Worm (Caenorhabditis elegans) whole organism, L3 larva: ENCODE measurements around the gene spe-42.

ENCODE experiments used
- R02D3.7 ChIP-seq: fragments of 150-350 bp; optimal IDR thresholded peaks from 2 replicates; lab custom pipeline; 2014; ENCODE audit warnings: missing biosample characterization, missing genetic modification characterization
- ZK546.5 ChIP-seq: sonication (generic microtip); optimal IDR thresholded peaks from 2 replicates; lab custom pipeline; 2017; ENCODE audit warnings: missing biosample characterization, missing genetic modification characterization
- aly-2 ChIP-seq: fragments of 150-350 bp; optimal IDR thresholded peaks from 2 replicates; lab custom pipeline; 2014; ENCODE audit warnings: missing biosample characterization, missing genetic modification characterization
- ama-1 ChIP-seq: fragments of 150-350 bp; optimal IDR thresholded peaks from 2 replicates; lab custom pipeline; 2018
- ceh-16 ChIP-seq: sonication (generic microtip); optimal IDR thresholded peaks from 2 replicates; lab custom pipeline; 2017; ENCODE audit warnings: missing biosample characterization, missing genetic modification characterization
- ceh-28 ChIP-seq: fragments of 150-350 bp; optimal IDR thresholded peaks from 2 replicates; lab custom pipeline; 2014; ENCODE audit warnings: missing biosample characterization, missing genetic modification reagents, missing genetic modification characterization
- ceh-82 ChIP-seq: fragments of 150-350 bp; optimal IDR thresholded peaks from 2 replicates; lab custom pipeline; 2014; ENCODE audit warnings: missing biosample characterization, missing genetic modification characterization
- ceh-9 ChIP-seq: sonication (generic microtip); optimal IDR thresholded peaks from 2 replicates; lab custom pipeline; 2018; ENCODE audit warnings: missing biosample characterization, missing genetic modification characterization
- daf-12 ChIP-seq: fragments of 150-350 bp; optimal IDR thresholded peaks from 2 replicates; lab custom pipeline; 2014; ENCODE audit warnings: missing biosample characterization, missing genetic modification reagents, missing genetic modification characterization
- egl-27 ChIP-seq: sonication (generic microtip); optimal IDR thresholded peaks from 4 replicates; lab custom pipeline; 2017; ENCODE audit warnings: missing biosample characterization, missing genetic modification reagents, missing genetic modification characterization
- egl-5 ChIP-seq: fragments of 150-350 bp; optimal IDR thresholded peaks from 2 replicates; lab custom pipeline; 2017; ENCODE audit warnings: missing biosample characterization, missing genetic modification reagents, missing genetic modification characterization, inconsistent platforms
- elt-1 ChIP-seq: fragments of 150-350 bp; optimal IDR thresholded peaks from 2 replicates; lab custom pipeline; 2014; ENCODE audit warnings: missing biosample characterization, missing genetic modification characterization
- elt-2 ChIP-seq: sonication (generic microtip); optimal IDR thresholded peaks from 2 replicates; lab custom pipeline; 2016; ENCODE audit warnings: missing genetic modification reagents, mild to moderate bottlenecking, missing genetic modification characterization, missing compliant biosample characterization
- elt-3 ChIP-seq, 3 experiments: fragments of 150-350 bp in 1 of 3; sonication (generic microtip) in 2 of 3; optimal IDR thresholded peaks; 2 replicates in 2 of 3; 4 replicates in 1 of 3; lab custom pipeline; 2014 to 2017; ENCODE audit warnings: missing biosample characterization in 3 of 3, missing genetic modification characterization in 3 of 3
- eor-1 ChIP-seq, 2 experiments: fragments of 150-350 bp; optimal IDR thresholded peaks; 2 replicates each; lab custom pipeline; 2014 to 2018; ENCODE audit warnings: missing biosample characterization in 2 of 2, missing genetic modification characterization in 2 of 2
- fkh-10 ChIP-seq: sonication (generic microtip); optimal IDR thresholded peaks from 2 replicates; lab custom pipeline; 2017; ENCODE audit warnings: missing biosample characterization, missing genetic modification reagents, missing genetic modification characterization
- fos-1 ChIP-seq: fragments of 150-350 bp; optimal IDR thresholded peaks from 2 replicates; lab custom pipeline; 2014; ENCODE audit warnings: missing biosample characterization, missing genetic modification characterization
- hmg-11 ChIP-seq: sonication (generic microtip); optimal IDR thresholded peaks from 2 replicates; lab custom pipeline; 2016; ENCODE audit warnings: missing genetic modification characterization, missing compliant biosample characterization
- jun-1 ChIP-seq: fragments of 150-350 bp; optimal IDR thresholded peaks from 2 replicates; lab custom pipeline; 2014; ENCODE audit warnings: missing biosample characterization, missing genetic modification reagents, missing genetic modification characterization
- lin-15B ChIP-seq: fragments of 150-350 bp; optimal IDR thresholded peaks from 2 replicates; lab custom pipeline; 2014; ENCODE audit warnings: missing biosample characterization, missing genetic modification characterization
- lsy-12 ChIP-seq: sonication (generic microtip); optimal IDR thresholded peaks from 2 replicates; lab custom pipeline; 2016; ENCODE audit warnings: mild to moderate bottlenecking, missing genetic modification characterization, missing compliant biosample characterization
- mml-1 ChIP-seq: fragments of 150-350 bp; sonication (generic microtip); optimal IDR thresholded peaks from 3 replicates; lab custom pipeline; 2014; ENCODE audit warnings: missing biosample characterization, missing genetic modification characterization
- nfya-1 ChIP-seq: sonication (generic microtip); optimal IDR thresholded peaks from 2 replicates; lab custom pipeline; 2017; ENCODE audit warnings: missing genetic modification characterization, mild to moderate bottlenecking, missing compliant biosample characterization, antibody characterized with exemption, moderate library complexity; ENCODE audit not compliant: insufficient read depth
- nhr-11 ChIP-seq: fragments of 150-350 bp; optimal IDR thresholded peaks from 2 replicates; lab custom pipeline; 2014; ENCODE audit warnings: missing biosample characterization, missing genetic modification characterization
- nhr-12 ChIP-seq: fragments of 150-350 bp; optimal IDR thresholded peaks from 2 replicates; lab custom pipeline; 2014; ENCODE audit warnings: missing biosample characterization, missing genetic modification characterization
- nhr-23 ChIP-seq: fragments of 150-350 bp; optimal IDR thresholded peaks from 2 replicates; lab custom pipeline; 2014; ENCODE audit warnings: missing biosample characterization, missing genetic modification reagents, missing genetic modification characterization
- nhr-237 ChIP-seq: fragments of 150-350 bp; optimal IDR thresholded peaks from 2 replicates; lab custom pipeline; 2014; ENCODE audit warnings: missing biosample characterization, missing genetic modification characterization
- nhr-25 ChIP-seq: sonication (generic microtip); optimal IDR thresholded peaks from 2 replicates; lab custom pipeline; 2017; ENCODE audit warnings: missing biosample characterization, missing genetic modification characterization
- nhr-43 ChIP-seq: sonication (generic microtip); optimal IDR thresholded peaks from 2 replicates; lab custom pipeline; 2016; ENCODE audit warnings: mild to moderate bottlenecking, missing genetic modification characterization, missing compliant biosample characterization; ENCODE audit not compliant: poor library complexity, severe bottlenecking
- nhr-67 ChIP-seq: fragments of 150-350 bp; optimal IDR thresholded peaks from 2 replicates; lab custom pipeline; 2014; ENCODE audit warnings: missing biosample characterization, missing genetic modification characterization
- nhr-76 ChIP-seq: fragments of 150-350 bp; sonication (generic microtip); optimal IDR thresholded peaks from 5 replicates; lab custom pipeline; 2014; ENCODE audit warnings: missing biosample characterization, missing genetic modification characterization
- pha-4 ChIP-seq: fragments of 150-350 bp; optimal IDR thresholded peaks from 2 replicates; lab custom pipeline; 2014; ENCODE audit warnings: missing biosample characterization, missing genetic modification reagents, missing genetic modification characterization
- pqm-1 ChIP-seq: fragments of 150-350 bp; optimal IDR thresholded peaks from 2 replicates; lab custom pipeline; 2017; ENCODE audit warnings: missing biosample characterization, missing genetic modification characterization, inconsistent platforms
- sea-2 ChIP-seq: fragments of 150-350 bp; sonication (generic microtip); optimal IDR thresholded peaks from 4 replicates; lab custom pipeline; 2014; ENCODE audit warnings: missing biosample characterization, missing genetic modification reagents, missing genetic modification characterization
- skn-1 ChIP-seq: fragments of 150-350 bp; optimal IDR thresholded peaks from 2 replicates; lab custom pipeline; 2014; ENCODE audit warnings: missing biosample characterization, missing genetic modification characterization
- tbx-2 ChIP-seq: sonication (generic microtip); optimal IDR thresholded peaks from 2 replicates; lab custom pipeline; 2016; ENCODE audit warnings: mild to moderate bottlenecking, missing genetic modification characterization, missing compliant biosample characterization
- unc-39 ChIP-seq: sonication (generic microtip); optimal IDR thresholded peaks from 4 replicates; lab custom pipeline; 2017; ENCODE audit warnings: missing biosample characterization, missing genetic modification characterization
- unc-62 ChIP-seq: fragments of 150-350 bp; sonication (generic microtip); optimal IDR thresholded peaks from 4 replicates; lab custom pipeline; 2014; ENCODE audit warnings: missing biosample characterization, missing genetic modification reagents, missing genetic modification characterization
- zag-1 ChIP-seq: fragments of 150-350 bp; optimal IDR thresholded peaks from 2 replicates; lab custom pipeline; 2014; ENCODE audit warnings: missing biosample characterization, missing genetic modification characterization
- ztf-11 ChIP-seq: fragments of 150-350 bp; optimal IDR thresholded peaks from 2 replicates; lab custom pipeline; 2014; ENCODE audit warnings: missing biosample characterization, missing genetic modification characterization
- ztf-4 ChIP-seq: fragments of 150-350 bp; optimal IDR thresholded peaks from 2 replicates; lab custom pipeline; 2014; ENCODE audit warnings: missing biosample characterization, missing genetic modification characterization

spe-42 gene

DNA sequence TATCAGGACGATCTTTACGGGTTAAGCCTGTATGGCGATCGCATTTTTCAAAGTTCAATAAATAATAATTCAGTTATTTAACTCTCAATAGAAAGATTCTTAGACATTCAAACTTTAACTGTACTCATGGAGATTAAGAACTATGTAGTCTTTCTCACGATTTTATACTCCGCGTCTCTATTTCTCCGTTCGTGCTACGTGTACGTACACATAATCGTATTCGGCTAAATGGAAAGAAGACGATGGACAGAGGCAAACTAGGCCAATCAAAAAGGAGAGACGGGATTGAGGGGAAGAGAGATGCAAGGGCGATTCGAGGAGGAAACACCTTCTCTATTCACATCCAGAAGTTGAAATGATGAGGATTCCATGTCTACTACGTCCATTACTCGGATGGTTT is 36.6 kb upstream of the spe-42 start, which contains the start of gene bus-18:
bus-18 (plus strand) TSS at position 301 of the 400 bp plus-strand sequence.
- TF ChIP-seq ztf-11 (tag; lab: Kevin White, UChicago) = no peak
- peak; percentile 47 for TF ChIP-seq nhr-23 (tag; lab: Kevin White, UChicago)

DNA sequence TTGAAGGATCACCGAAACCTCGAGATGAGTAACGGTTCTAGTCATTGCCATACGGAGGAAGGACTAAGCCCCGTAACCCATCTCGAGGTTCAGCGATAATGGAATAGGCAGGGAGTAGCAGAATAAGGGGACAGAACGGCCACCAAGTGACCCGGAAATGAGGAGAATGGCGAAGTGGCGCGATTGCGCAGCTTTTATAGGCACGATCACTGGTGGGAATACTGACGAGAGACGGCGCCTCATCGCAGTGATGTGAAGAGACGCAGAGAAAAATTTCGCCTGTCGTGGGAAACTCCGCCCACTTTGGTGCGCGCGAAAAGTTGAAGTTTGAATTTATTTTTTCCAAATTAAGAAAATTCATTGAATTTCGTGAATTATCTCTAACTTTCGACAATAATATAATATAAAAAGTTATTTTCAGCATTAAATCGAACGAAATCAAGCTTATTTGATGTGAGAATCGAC is 33.3 kb upstream of the spe-42 start, which contains the start of gene F55A11.4:
F55A11.4 (plus strand) TSS at position 415 of the 465 bp plus-strand sequence.
- TF ChIP-seq nhr-43 (tag; lab: Kevin White, UChicago) = no peak
- TF ChIP-seq lin-15B (tag; lab: Kevin White, UChicago) = no peak
- TF ChIP-seq unc-39 (tag; lab: Kevin White, UChicago) = no peak
- no peak for TF ChIP-seq fos-1
- no peak for TF ChIP-seq nhr-23 (tag; lab: Kevin White, UChicago)

DNA sequence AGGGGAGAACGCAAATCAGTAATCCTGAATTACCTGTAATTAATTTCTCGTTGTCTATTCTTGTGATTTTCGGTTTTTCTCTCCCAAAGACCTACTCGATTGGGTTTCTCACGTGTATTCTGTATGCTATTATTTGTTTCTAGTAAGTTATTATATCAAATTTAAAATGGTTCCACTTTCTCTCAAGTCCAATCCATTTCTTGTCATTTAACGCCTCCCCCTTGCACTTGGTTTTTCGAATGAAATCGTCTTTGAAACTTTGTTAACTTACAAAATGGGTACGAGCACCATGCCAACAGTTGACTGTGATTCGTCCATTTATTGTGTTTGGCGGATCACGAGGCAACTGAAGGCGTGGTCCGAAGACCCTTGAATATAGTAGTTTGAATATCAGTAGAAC is 32.9 kb upstream of the spe-42 start:
- TF ChIP-seq nhr-67 (tag; lab: Kevin White, UChicago) (no peak), unc-39 (tag; lab: Kevin White, UChicago) (no peak), unc-62 (GFP tag; lab: Kevin White, UChicago) (no peak), ztf-4 (no peak), nfya-1 (tag; lab: Kevin White, UChicago) (no peak), ceh-9 (tag; lab: Kevin White, UChicago) (no peak), nhr-76 (tag; lab: Kevin White, UChicago) (no peak), ztf-11 (tag; lab: Kevin White, UChicago) (no peak), nhr-25 (tag; lab: Kevin White, UChicago) (no peak)

DNA sequence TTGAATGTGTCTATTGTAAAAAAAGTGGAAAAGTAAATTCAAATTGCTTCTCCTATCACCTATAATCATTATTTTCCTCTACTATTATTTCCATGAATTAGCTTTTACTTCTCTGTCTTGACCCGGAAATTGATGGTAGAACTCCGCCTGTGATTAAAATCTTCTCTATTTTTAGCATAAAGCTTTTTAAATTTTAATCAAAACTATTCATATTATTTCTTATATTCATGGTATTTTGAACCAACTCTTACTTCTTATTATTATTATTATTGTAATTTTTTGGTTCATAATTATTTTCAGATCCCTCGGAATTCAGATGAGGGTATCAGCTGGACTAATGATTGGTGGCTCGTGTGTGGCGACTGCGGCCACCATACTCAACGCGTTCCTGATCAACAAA is 30.2 kb upstream of the spe-42 start, which contains the start of gene sel-11:
sel-11 (plus strand) TSS at position 301 of the 400 bp plus-strand sequence.
- TF ChIP-seq nhr-237 (tag; lab: Kevin White, UChicago) (no peak), R02D3.7 (tag; lab: Kevin White, UChicago) (no peak), skn-1 (tag; lab: Kevin White, UChicago) (no peak), jun-1 (tag; lab: Kevin White, UChicago) (no peak), ama-1 (lab: Kevin White, UChicago) (no peak), egl-5 (no peak), nhr-12 (no peak), elt-3 (tag; optimal IDR thresholded peaks at IDR 0.05; lab: Kevin White, UChicago) (no peak), hmg-11 (tag; lab: Kevin White, UChicago) (no peak), sea-2 (GFP tag; lab: Kevin White, UChicago) (no peak), ztf-4 (no peak), ceh-28 (tag; lab: Kevin White, UChicago) (no peak), ceh-9 (tag; lab: Kevin White, UChicago) (no peak), elt-2 (tag; lab: Kevin White, UChicago) (no peak), eor-1 (tag; optimal IDR thresholded peaks at IDR 0.05; lab: Kevin White, UChicago) (no peak), fkh-10 (GFP tag; lab: Kevin White, UChicago) (no peak), ceh-82 (tag; lab: Kevin White, UChicago) (no peak)

DNA sequence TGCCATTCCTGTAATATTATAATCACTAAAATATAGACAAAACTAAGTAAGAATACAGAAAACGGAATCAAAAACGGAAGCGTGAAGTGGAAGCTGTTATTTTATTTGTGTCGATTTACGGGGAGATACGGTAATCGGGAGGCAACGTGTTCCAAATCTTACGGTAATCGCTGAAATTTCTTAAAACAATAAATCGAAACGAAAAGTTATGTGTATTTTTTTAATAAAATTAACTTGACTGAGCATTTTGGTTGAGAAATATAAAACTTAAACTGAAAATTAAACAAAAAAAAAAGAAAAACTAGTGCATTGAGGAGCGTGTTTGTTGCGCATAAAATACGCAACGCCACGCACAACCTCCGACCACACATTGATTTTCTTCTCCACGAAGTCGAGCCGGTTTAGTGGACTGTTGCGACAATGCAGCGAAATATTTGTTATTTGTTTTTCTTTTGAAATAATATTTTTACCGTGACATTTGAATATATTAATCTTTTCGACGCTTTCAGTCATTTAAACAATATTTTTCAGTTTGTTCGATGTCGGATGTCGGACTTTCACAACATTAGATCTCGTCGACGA is 27.7 kb upstream of the spe-42 start, which contains the start of the genes F55A11.1 and syx-5:
F55A11.1 (minus strand) TSS at position 13 of the 582 bp plus-strand sequence.
syx-5 (plus strand) TSS at position 532 of the 582 bp plus-strand sequence.
- TF ChIP-seq hmg-11 (tag; lab: Kevin White, UChicago) (peak; percentile 83), elt-1 (tag; lab: Kevin White, UChicago) (peak; percentile 36), elt-2 (tag; lab: Kevin White, UChicago) (peak; percentile 61), fkh-10 (GFP tag; lab: Kevin White, UChicago) (peak; percentile 86), skn-1 (tag; lab: Kevin White, UChicago) (peak; percentile 20), ceh-16 (tag; lab: Kevin White, UChicago) (no peak), pqm-1 (tag; lab: Kevin White, UChicago) (peak; percentile 53), ceh-28 (tag; lab: Kevin White, UChicago) (peak; percentile 86), ZK546.5 (no peak), elt-3 (tag; optimal IDR thresholded peaks at IDR 0.05; lab: Kevin White, UChicago) (no peak), unc-62 (GFP tag; lab: Kevin White, UChicago) (no peak), nhr-12 (no peak), nhr-25 (tag; lab: Kevin White, UChicago) (peak; percentile 49), nfya-1 (tag; lab: Kevin White, UChicago) (peak; percentile 94), ztf-11 (tag; lab: Kevin White, UChicago) (no peak), mml-1 (tag; lab: Kevin White, UChicago) (no peak), aly-2 (peak; percentile 7), ceh-82 (tag; lab: Kevin White, UChicago) (peak; percentile 34), ztf-4 (no peak), lsy-12 (tag; lab: Kevin White, UChicago) (peak; percentile 95), R02D3.7 (tag; lab: Kevin White, UChicago) (peak; percentile 97), tbx-2 (tag; lab: Kevin White, UChicago) (peak; percentile 84), zag-1 (tag; lab: Kevin White, UChicago) (no peak), nhr-67 (tag; lab: Kevin White, UChicago) (no peak), nhr-11 (tag; lab: Kevin White, UChicago) (peak; percentile 14), nhr-76 (tag; lab: Kevin White, UChicago) (no peak), nhr-23 (tag; lab: Kevin White, UChicago) (peak; percentile 84), pha-4 (peak; percentile 88), egl-27 (tag; lab: Kevin White, UChicago) (no peak), eor-1 (tag; optimal IDR thresholded peaks at IDR 0.05; lab: Kevin White, UChicago) (no peak), daf-12 (no peak)
